Fruit fly (Drosophila melanogaster) whole organism, embryonic: ENCODE results near the gene CG31816.

Source experiments
- Aef1 ChIP-seq: fragments of 200-800 bp; sonication (Bioruptor generic); IDR thresholded peaks from 3 replicates; pipeline ENCODE4 v1.3.6; 2022; ENCODE audit warnings: missing biosample characterization, missing genetic modification characterization
- B-H2 ChIP-seq: fragments of 200-800 bp; sonication (Bioruptor generic); optimal IDR thresholded peaks from 2 replicates; lab custom pipeline; 2018; ENCODE audit warnings: missing biosample characterization, mild to moderate bottlenecking, missing genetic modification characterization
- CG1024 ChIP-seq: fragments of 200-800 bp; sonication (Bioruptor generic); IDR thresholded peaks from 2 replicates; pipeline ENCODE4 v1.3.6; 2022; ENCODE audit warnings: missing biosample characterization, missing genetic modification characterization
- CG11093 ChIP-seq: fragments of 200-800 bp; sonication (Bioruptor generic); IDR thresholded peaks from 3 replicates; pipeline ENCODE4 v1.3.6; 2022; ENCODE audit warnings: missing biosample characterization, missing genetic modification characterization
- CG14441 ChIP-seq: fragments of 200-800 bp; sonication (Bioruptor generic); IDR thresholded peaks from 2 replicates; pipeline ENCODE4 v1.3.6; 2022; ENCODE audit warnings: missing biosample characterization, missing genetic modification characterization
- CG15073 ChIP-seq: fragments of 200-800 bp; sonication (Bioruptor generic); optimal IDR thresholded peaks from 2 replicates; lab custom pipeline; 2016; ENCODE audit warnings: missing biosample characterization, missing genetic modification characterization
- CG15269 ChIP-seq: fragments of 200-800 bp; sonication (Bioruptor generic); optimal IDR thresholded peaks from 2 replicates; lab custom pipeline; 2018; ENCODE audit warnings: missing biosample characterization, mild to moderate bottlenecking, missing genetic modification characterization, moderate library complexity
- CG15514 ChIP-seq: fragments of 200-800 bp; sonication (Bioruptor generic); optimal IDR thresholded peaks from 3 replicates; lab custom pipeline; 2017; ENCODE audit warnings: missing biosample characterization, missing genetic modification characterization, mild to moderate bottlenecking, moderate library complexity, missing genetic modification reagents
- CG16813 ChIP-seq: fragments of 200-800 bp; sonication (Bioruptor generic); IDR thresholded peaks from 3 replicates; pipeline ENCODE4 v1.3.6; 2022; ENCODE audit warnings: missing biosample characterization, missing genetic modification characterization; ENCODE audit not compliant: partially characterized antibody
- CG30403 ChIP-seq: fragments of 200-800 bp; sonication (Bioruptor generic); optimal IDR thresholded peaks from 3 replicates; lab custom pipeline; 2016; ENCODE audit warnings: missing biosample characterization, missing genetic modification characterization
- CG3838 ChIP-seq: fragments of 200-800 bp; sonication (Bioruptor generic); optimal IDR thresholded peaks from 3 replicates; lab custom pipeline; 2016; ENCODE audit warnings: missing biosample characterization, missing genetic modification characterization
- CG7745 ChIP-seq: fragments of 200-800 bp; sonication (Bioruptor generic); optimal IDR thresholded peaks from 2 replicates; lab custom pipeline; 2018; ENCODE audit warnings: missing biosample characterization, mild to moderate bottlenecking, missing genetic modification characterization, moderate library complexity
- CG7786 ChIP-seq: fragments of 200-800 bp; sonication (Bioruptor generic); optimal IDR thresholded peaks from 2 replicates; lab custom pipeline; 2016; ENCODE audit warnings: missing biosample characterization, missing genetic modification characterization
- CG8924 ChIP-seq: fragments of 200-800 bp; optimal IDR thresholded peaks from 3 replicates; lab custom pipeline; 2019; ENCODE audit warnings: missing biosample characterization, mild to moderate bottlenecking, missing genetic modification characterization, moderate library complexity
- CG9437 ChIP-seq: fragments of 200-800 bp; sonication (Bioruptor generic); optimal IDR thresholded peaks from 2 replicates; lab custom pipeline; 2018; ENCODE audit warnings: missing biosample characterization, mild to moderate bottlenecking, missing genetic modification characterization
- CoRest ChIP-seq: fragments of 200-800 bp; sonication (Bioruptor generic); optimal IDR thresholded peaks from 3 replicates; lab custom pipeline; 2018; ENCODE audit warnings: missing biosample characterization, mild to moderate bottlenecking, missing genetic modification characterization, moderate library complexity
- Dfd ChIP-seq, 2 experiments: fragments of >200 bp; optimal IDR thresholded peaks; 2 replicates each; lab custom pipeline; 2017; ENCODE audit warnings: missing biosample characterization in 2 of 2, missing genetic modification characterization in 2 of 2
- Ets65A ChIP-seq: fragments of 200-800 bp; sonication (Bioruptor generic); peaks from one replicate; lab custom pipeline; 2016; ENCODE audit warnings: missing biosample characterization, missing genetic modification characterization
- Fer2 ChIP-seq: fragments of 200-800 bp; sonication (Bioruptor generic); optimal IDR thresholded peaks from 2 replicates; lab custom pipeline; 2018; ENCODE audit warnings: missing biosample characterization, mild to moderate bottlenecking, missing genetic modification characterization, moderate library complexity
- Gug ChIP-seq: fragments of 200-800 bp; sonication (Bioruptor generic); IDR thresholded peaks from 4 replicates; pipeline ENCODE4 v1.3.6; 2022; ENCODE audit warnings: missing biosample characterization, missing genetic modification characterization
- H2.0 ChIP-seq: fragments of 200-800 bp; sonication (Bioruptor generic); IDR thresholded peaks from 2 replicates; pipeline ENCODE4 v1.3.6; 2022; ENCODE audit warnings: missing biosample characterization, missing genetic modification characterization
- HHEX ChIP-seq: fragments of 200-800 bp; sonication (Bioruptor generic); optimal IDR thresholded peaks from 3 replicates; lab custom pipeline; 2017; ENCODE audit warnings: missing biosample characterization, mild to moderate bottlenecking, missing genetic modification characterization, missing genetic modification reagents
- HLH4C ChIP-seq: fragments of 200-800 bp; sonication (Bioruptor generic); IDR thresholded peaks from 3 replicates; pipeline ENCODE4 v1.3.6; 2022; ENCODE audit warnings: missing biosample characterization, missing genetic modification characterization; ENCODE audit not compliant: partially characterized antibody
- HLHmδ ChIP-seq: fragments of 200-800 bp; sonication (Bioruptor generic); optimal IDR thresholded peaks from 2 replicates; lab custom pipeline; 2018; ENCODE audit warnings: missing biosample characterization, mild to moderate bottlenecking, missing genetic modification characterization, moderate library complexity
- Hsf ChIP-seq: fragments of 200-800 bp; sonication (Bioruptor generic); optimal IDR thresholded peaks from 3 replicates; lab custom pipeline; 2016; ENCODE audit warnings: missing biosample characterization, missing genetic modification characterization
- MTF-1 ChIP-seq: fragments of 200-800 bp; sonication (Bioruptor generic); optimal IDR thresholded peaks from 2 replicates; lab custom pipeline; 2018; ENCODE audit warnings: missing biosample characterization, mild to moderate bottlenecking, missing genetic modification characterization, borderline replicate concordance
- Opbp ChIP-seq: fragments of 200-800 bp; sonication (Bioruptor generic); IDR thresholded peaks from 3 replicates; pipeline ENCODE4 v1.3.6; 2022; ENCODE audit warnings: missing biosample characterization, missing genetic modification characterization; ENCODE audit not compliant: partially characterized antibody
- Scr ChIP-seq: fragments of 200-800 bp; sonication (Bioruptor generic); IDR thresholded peaks from 2 replicates; pipeline ENCODE4 v1.3.6; 2022; ENCODE audit warnings: missing biosample characterization, missing genetic modification characterization; ENCODE audit not compliant: partially characterized antibody
- Stat92E ChIP-seq, 3 experiments: fragments of >200 bp in 2 of 3; fragments of 200-800 bp in 1 of 3; sonication (Bioruptor generic) in 1 of 3; optimal IDR thresholded peaks; 2 replicates each; lab custom pipeline; 2017 to 2019; ENCODE audit warnings: missing biosample characterization in 3 of 3, missing genetic modification characterization in 3 of 3, mild to moderate bottlenecking in 1 of 3, moderate library complexity in 1 of 3
- ap ChIP-seq: fragments of 200-800 bp; sonication (Bioruptor generic); IDR thresholded peaks from 2 replicates; pipeline ENCODE4 v1.3.6; 2022; ENCODE audit warnings: missing biosample characterization, missing genetic modification characterization
- ase ChIP-seq: fragments of 200-800 bp; sonication (Bioruptor generic); IDR thresholded peaks from 3 replicates; pipeline ENCODE4 v1.3.6; 2022; ENCODE audit warnings: missing biosample characterization, missing genetic modification characterization
- chm ChIP-seq: fragments of 200-800 bp; sonication (Bioruptor generic); IDR thresholded peaks from 2 replicates; pipeline ENCODE4 v1.3.6; 2022; ENCODE audit warnings: missing biosample characterization, missing genetic modification characterization
- chn ChIP-seq: fragments of 200-800 bp; sonication (Bioruptor generic); optimal IDR thresholded peaks from 2 replicates; lab custom pipeline; 2016; ENCODE audit warnings: missing biosample characterization, missing genetic modification characterization
- crol ChIP-seq: fragments of 200-800 bp; sonication (Bioruptor generic); IDR thresholded peaks from 2 replicates; pipeline ENCODE4 v1.3.6; 2022; ENCODE audit warnings: missing biosample characterization, missing genetic modification characterization
- da ChIP-seq: fragments of 200-800 bp; sonication (Bioruptor generic); optimal IDR thresholded peaks from 2 replicates; lab custom pipeline; 2016; ENCODE audit warnings: missing biosample characterization, missing genetic modification characterization
- dan ChIP-seq: fragments of 200-800 bp; sonication (Bioruptor generic); IDR thresholded peaks from 2 replicates; pipeline ENCODE4 v1.3.6; 2022; ENCODE audit warnings: missing biosample characterization, missing genetic modification characterization
- dmrt99B ChIP-seq: fragments of 200-800 bp; sonication (Bioruptor generic); optimal IDR thresholded peaks from 2 replicates; lab custom pipeline; 2018; ENCODE audit warnings: missing biosample characterization, mild to moderate bottlenecking, missing genetic modification characterization, moderate library complexity
- fru ChIP-seq: fragments of >200 bp; optimal IDR thresholded peaks from 2 replicates; lab custom pipeline; 2017
- gce ChIP-seq: fragments of 200-800 bp; sonication (Bioruptor generic); IDR thresholded peaks from 3 replicates; pipeline ENCODE4 v1.3.6; 2022; ENCODE audit warnings: missing biosample characterization, missing genetic modification characterization
- ham ChIP-seq: fragments of 200-800 bp; sonication (Bioruptor generic); IDR thresholded peaks from 2 replicates; pipeline ENCODE4 v1.3.6; 2022; ENCODE audit warnings: missing biosample characterization, missing genetic modification characterization
- insv ChIP-seq, 2 experiments: fragments of 200-800 bp; sonication (Bioruptor generic); optimal IDR thresholded peaks; 3 replicates each; lab custom pipeline; 2016 to 2018; ENCODE audit warnings: missing biosample characterization in 2 of 2, missing genetic modification characterization in 2 of 2
- inv ChIP-seq: fragments of 200-800 bp; sonication (Bioruptor generic); IDR thresholded peaks from 2 replicates; pipeline ENCODE4 v1.3.6; 2022; ENCODE audit warnings: missing biosample characterization, missing genetic modification characterization; ENCODE audit not compliant: partially characterized antibody
- lov ChIP-seq, 2 experiments: fragments of 200-800 bp in 1 of 2; fragments of >200 bp in 1 of 2; sonication (Bioruptor generic) in 1 of 2; IDR thresholded peaks in 1 of 2; optimal IDR thresholded peaks in 1 of 2; 2 replicates in 1 of 2; 3 replicates in 1 of 2; pipeline versions ENCODE4 v1.3.6 to Lab custom; 2017 to 2022; ENCODE audit warnings: missing biosample characterization in 1 of 2, missing genetic modification characterization in 1 of 2
- nau ChIP-seq: fragments of 200-800 bp; sonication (Bioruptor generic); optimal IDR thresholded peaks from 3 replicates; lab custom pipeline; 2017; ENCODE audit warnings: missing biosample characterization, mild to moderate bottlenecking, missing genetic modification characterization, missing genetic modification reagents
- prd ChIP-seq, 3 experiments: fragments of >200 bp in 2 of 3; fragments of 200-800 bp in 1 of 3; sonication (Bioruptor generic) in 1 of 3; optimal IDR thresholded peaks in 2 of 3; IDR thresholded peaks in 1 of 3; 2 replicates in 2 of 3; 3 replicates in 1 of 3; pipeline versions ENCODE4 v1.3.6 to Lab custom; 2017 to 2022; ENCODE audit warnings: missing biosample characterization in 1 of 3, missing genetic modification characterization in 1 of 3
- shn ChIP-seq: fragments of 200-800 bp; sonication (Bioruptor generic); optimal IDR thresholded peaks from 3 replicates; lab custom pipeline; 2016; ENCODE audit warnings: missing biosample characterization, missing genetic modification characterization
- ssp ChIP-seq: fragments of 200-800 bp; sonication (Bioruptor generic); IDR thresholded peaks from 2 replicates; pipeline ENCODE4 v1.3.6; 2022; ENCODE audit warnings: missing biosample characterization, missing genetic modification characterization
- sug ChIP-seq: fragments of 200-800 bp; optimal IDR thresholded peaks from 2 replicates; lab custom pipeline; 2019; ENCODE audit warnings: missing biosample characterization, mild to moderate bottlenecking, missing genetic modification characterization, moderate library complexity
- tna ChIP-seq: fragments of 200-800 bp; sonication (Bioruptor generic); IDR thresholded peaks from 2 replicates; pipeline ENCODE4 v1.3.6; 2022; ENCODE audit warnings: missing biosample characterization, missing genetic modification characterization; ENCODE audit not compliant: partially characterized antibody

Gene CG31816

DNA sequence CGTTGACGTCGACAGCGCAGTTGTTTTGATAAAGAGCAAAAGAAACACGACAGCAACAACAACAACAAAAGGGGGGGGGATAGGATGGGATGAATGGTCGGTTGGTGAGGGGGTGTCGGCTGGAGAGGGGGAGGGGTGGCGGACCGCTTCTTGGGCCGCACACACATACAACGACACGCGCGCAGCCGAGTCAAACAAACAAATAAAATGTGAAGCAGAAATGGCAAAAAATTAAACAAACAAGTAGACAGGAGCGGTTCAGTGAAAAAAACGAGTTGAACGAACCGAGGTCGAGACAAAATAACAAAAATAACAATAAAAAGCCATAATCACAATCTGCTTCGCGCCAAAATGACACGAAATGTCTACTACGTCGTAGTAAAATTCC lies 9.0 kb upstream of the CG31816 start (continued):
- TF ChIP-seq Scr (GFP tag; lab: Robert Waterston, UW): peak; percentile 11; the same call in 1 of the 2 replicates
- 0 out of 2 replicates have a peak, but pooled peaks have one; percentile 1 for TF ChIP-seq ssp
- no peak for TF ChIP-seq lov (optimal IDR thresholded peaks at IDR 0.05; lab: Kevin White, UChicago)
- no peak for TF ChIP-seq lov (GFP tag; IDR thresholded peaks at IDR 0.05; lab: Robert Waterston, UW)
- no peak for TF ChIP-seq da
- no peak for TF ChIP-seq fru (lab: Kevin White, UChicago)
- peak; percentile 100 for TF ChIP-seq crol (GFP tag; lab: Robert Waterston, UW)
- TF ChIP-seq shn (GFP tag; lab: Kevin White, UChicago): no peak
- no peak for TF ChIP-seq Gug (GFP tag; lab: Robert Waterston, UW)
- TF ChIP-seq CoRest (tag; lab: Kevin White, UChicago): no peak
- TF ChIP-seq gce (GFP tag; lab: Robert Waterston, UW): no peak; the same call in 2 of the 3 replicates
- no peak for TF ChIP-seq chn (GFP tag; lab: Kevin White, UChicago)
- no peak for TF ChIP-seq CG11093 (GFP tag; lab: Robert Waterston, UW)
- no peak for TF ChIP-seq CG3838 (GFP tag; lab: Kevin White, UChicago)
- peak; percentile 20; the same call in 1 of the 2 replicates for TF ChIP-seq H2.0 (GFP tag; lab: Robert Waterston, UW)
- peak; percentile 55 for TF ChIP-seq CG16813
- no peak for TF ChIP-seq ase (GFP tag; lab: Robert Waterston, UW)
- TF ChIP-seq CG7745 (tag; lab: Kevin White, UChicago): peak; percentile 98
- no peak for TF ChIP-seq CG8924 (tag; lab: Kevin White, UChicago)
- TF ChIP-seq Stat92E (GFP tag; optimal IDR thresholded peaks at IDR 0.05; lab: Kevin White, UChicago): peak in 1 of 3 experiments; percentile 79
- no peak for TF ChIP-seq HLH4C (GFP tag; lab: Robert Waterston, UW)
- no peak for TF ChIP-seq insv (GFP tag; optimal IDR thresholded peaks at IDR 0.05; lab: Kevin White, UChicago)
- no peak for TF ChIP-seq MTF-1 (GFP tag; lab: Kevin White, UChicago)
- TF ChIP-seq Opbp (GFP tag; lab: Robert Waterston, UW): no peak; the same call in 2 of the 3 replicates
- peak; percentile 11 for TF ChIP-seq CG14441 (GFP tag; lab: Robert Waterston, UW)
- TF ChIP-seq Fer2 (tag; lab: Kevin White, UChicago): no peak
- no peak for TF ChIP-seq Dfd (GFP tag; optimal IDR thresholded peaks at IDR 0.05; lab: Kevin White, UChicago)
- peak; percentile 6; the same call in 1 of the 2 replicates for TF ChIP-seq chm (GFP tag; lab: Robert Waterston, UW)
- no peak for TF ChIP-seq CG7786 (GFP tag; lab: Kevin White, UChicago)
- no peak for TF ChIP-seq Ets65A (GFP tag; lab: Kevin White, UChicago)
- TF ChIP-seq CG15269 (tag; lab: Kevin White, UChicago): no peak
- peak; percentile 28 for TF ChIP-seq CG15514 (GFP tag; lab: Kevin White, UChicago)
- no peak for TF ChIP-seq HHEX (GFP tag; lab: Kevin White, UChicago)
- 0 out of 2 replicates have a peak, but pooled peaks have one; percentile 4 for TF ChIP-seq ham (GFP tag; lab: Robert Waterston, UW)
- TF ChIP-seq CG1024 (GFP tag; lab: Robert Waterston, UW): 0 out of 2 replicates have a peak, but pooled peaks have one; percentile 8
- TF ChIP-seq dan (GFP tag; lab: Robert Waterston, UW): no peak
- peak; percentile 82 for TF ChIP-seq sug (tag; lab: Kevin White, UChicago)
- TF ChIP-seq HLHmδ (GFP tag; lab: Kevin White, UChicago): peak; percentile 90
- TF ChIP-seq CG15073 (GFP tag; lab: Kevin White, UChicago): peak; percentile 4
- no peak for TF ChIP-seq B-H2 (GFP tag; lab: Kevin White, UChicago)
- peak; percentile 73; the same call in 2 of the 3 replicates for TF ChIP-seq Aef1 (GFP tag; lab: Robert Waterston, UW)
- TF ChIP-seq ap (GFP tag; lab: Robert Waterston, UW): no peak
- TF ChIP-seq CG9437 (GFP tag; lab: Kevin White, UChicago): no peak
- TF ChIP-seq Hsf (GFP tag; lab: Kevin White, UChicago): no peak
- no peak for TF ChIP-seq prd (optimal IDR thresholded peaks at IDR 0.05; lab: Kevin White, UChicago)
- no peak for TF ChIP-seq prd (GFP tag; IDR thresholded peaks at IDR 0.05; lab: Robert Waterston, UW)
- peak; percentile 51; the same call in 1 of the 2 replicates for TF ChIP-seq tna (GFP tag; lab: Robert Waterston, UW)
- TF ChIP-seq nau (GFP tag; lab: Kevin White, UChicago): no peak
- TF ChIP-seq CG30403 (GFP tag; lab: Kevin White, UChicago): no peak
- no peak for TF ChIP-seq dmrt99B (tag; lab: Kevin White, UChicago)
- peak; percentile 51; the same call in 1 of the 2 replicates for TF ChIP-seq inv (GFP tag; lab: Robert Waterston, UW)
